Worm (Caenorhabditis elegans): ENCODE data around the gene pab-2.

The pab-2 gene

ce11 chrX:13514384-13514783, 12.8 kb downstream of the pab-2 start (continued):
- TF ChIP-seq mxl-3 (GFP tag; optimal IDR thresholded peaks at IDR 0.05) (peak; percentile 63), dmd-6 (GFP tag; IDR thresholded peaks at IDR 0.05) (peak; percentile 83), fkh-10 (GFP tag; optimal IDR thresholded peaks at IDR 0.05) (peak; percentile 82), ceh-32 (tag; optimal IDR thresholded peaks at IDR 0.05; ENCODE audit: poor library complexity) (peak; percentile 53), unc-130 (GFP tag; optimal IDR thresholded peaks at IDR 0.05) (no peak), zip-11 (GFP tag; IDR thresholded peaks at IDR 0.05) (no peak), ZK546.5 (tag; optimal IDR thresholded peaks at IDR 0.05) (peak in 1 of 2 experiments; percentile 27), lsy-2 (tag; optimal IDR thresholded peaks at IDR 0.05) (peak; percentile 76 to 93), mdt-29 (GFP tag; IDR thresholded peaks at IDR 0.05) (peak; percentile 75; the same call in 1 of the 2 replicates), attf-4 (tag; optimal IDR thresholded peaks at IDR 0.05) (no peak), egl-43 (GFP tag; IDR thresholded peaks at IDR 0.05) (0 out of 2 replicates have a peak, but pooled peaks have one; percentile 47), hlh-11 (tag; optimal IDR thresholded peaks at IDR 0.05) (peak; percentile 80), F10B5.3 (tag; optimal IDR thresholded peaks at IDR 0.05) (peak; percentile 94), jun-1 (tag; optimal IDR thresholded peaks at IDR 0.05) (peak; percentile 90), lin-15B (tag; optimal IDR thresholded peaks at IDR 0.05) (no peak), pqm-1 (tag; optimal IDR thresholded peaks at IDR 0.05) (peak; percentile 28), daf-8 (GFP tag; IDR thresholded peaks at IDR 0.05) (no peak), nhr-48 (tag; optimal IDR thresholded peaks at IDR 0.05) (peak; percentile 82), nhr-11 (tag; optimal IDR thresholded peaks at IDR 0.05) (peak; percentile 34), ces-1 (GFP tag; optimal IDR thresholded peaks at IDR 0.05) (peak; percentile 89), lin-38 (GFP tag; IDR thresholded peaks at IDR 0.05) (peak; percentile 70), F37D6.2 (tag; optimal IDR thresholded peaks at IDR 0.05) (peak; percentile 96), Y75B8A.6 (GFP tag; IDR thresholded peaks at IDR 0.05) (no peak), daf-19 (GFP tag; conservative IDR thresholded peaks at IDR 0.05) (no peak), aha-1 (tag) (peak; percentile 92), Y5F2A.4 (GFP tag; optimal IDR thresholded peaks at IDR 0.05) (peak; percentile 13), madf-5 (GFP tag; IDR thresholded peaks at IDR 0.05) (peak in 1 of 2 experiments; percentile 66; a peak in 1 of 4 replicates), lim-7 (GFP tag; IDR thresholded peaks at IDR 0.05) (no peak), hlh-30 (tag; optimal IDR thresholded peaks at IDR 0.05; ENCODE audit: insufficient read depth) (peak; percentile 81), ztf-7 (tag; optimal IDR thresholded peaks at IDR 0.05) (peak; percentile 95), mdl-1 (tag; optimal IDR thresholded peaks at IDR 0.05) (peak; percentile 66 to 73), ceh-82 (tag; optimal IDR thresholded peaks at IDR 0.05) (no peak), unc-62 (GFP tag; optimal IDR thresholded peaks at IDR 0.05 in 1 of 2) (peak in 1 of 2 experiments; percentile 68), unc-62 (tag; optimal IDR thresholded peaks at IDR 0.05) (no peak), lin-29 (GFP tag; IDR thresholded peaks at IDR 0.05) (peak; percentile 79), rbr-2 (tag; optimal IDR thresholded peaks at IDR 0.05) (peak; percentile 93), php-3 (GFP tag; IDR thresholded peaks at IDR 0.05) (peak; percentile 66), nhr-76 (tag; optimal IDR thresholded peaks at IDR 0.05) (peak; percentile 34), nhr-237 (tag; optimal IDR thresholded peaks at IDR 0.05) (peak; percentile 60), ZK337.2 (GFP tag; IDR thresholded peaks at IDR 0.05) (no peak), nhr-10 (tag; optimal IDR thresholded peaks at IDR 0.05) (peak; percentile 62), T26A8.4 (GFP tag; IDR thresholded peaks at IDR 0.05) (peak; percentile 94), spr-1 (tag; optimal IDR thresholded peaks at IDR 0.05) (peak; percentile 82), ceh-28 (tag; optimal IDR thresholded peaks at IDR 0.05) (peak; percentile 72), hmg-1.1 (GFP tag; IDR thresholded peaks at IDR 0.05) (peak; percentile 96), zfp-2 (tag; optimal IDR thresholded peaks at IDR 0.05) (peak; percentile 30), dpl-1 (GFP tag; optimal IDR thresholded peaks at IDR 0.05) (peak; percentile 59), arid-1 (GFP tag; conservative IDR thresholded peaks at IDR 0.05) (0 out of 2 replicates have a peak, but pooled peaks have one; percentile 43), dmd-9 (GFP tag; IDR thresholded peaks at IDR 0.05) (no peak), mes-2 (tag; optimal IDR thresholded peaks at IDR 0.05; ENCODE audit: poor library complexity, severe bottlenecking) (peak; percentile 82), tra-1 (GFP tag; IDR thresholded peaks at IDR 0.05) (peak; percentile 62; the same call in 1 of the 2 replicates), hif-1 (tag; optimal IDR thresholded peaks at IDR 0.05) (peak in 1 of 2 experiments; percentile 42)
